Fruit fly (Drosophila melanogaster) whole organism, embryonic: ENCODE measurements around the gene CG14230.

ENCODE experiments used
- B-H1 ChIP-seq: fragments of 200-800 bp; sonication (Bioruptor generic); IDR thresholded peaks from 3 replicates; pipeline ENCODE4 v1.3.6; 2022; ENCODE audit warnings: missing biosample characterization, missing genetic modification characterization
- BEAF-32 ChIP-seq: fragments of 200-800 bp; sonication (Bioruptor generic); optimal IDR thresholded peaks from 3 replicates; lab custom pipeline; 2017; ENCODE audit warnings: missing biosample characterization, missing genetic modification characterization, mild to moderate bottlenecking, moderate library complexity, missing genetic modification reagents
- Bdp1 ChIP-seq: fragments of 200-800 bp; sonication (Bioruptor generic); optimal IDR thresholded peaks from 3 replicates; lab custom pipeline; 2016; ENCODE audit warnings: missing biosample characterization, missing genetic modification characterization
- Blimp-1 ChIP-seq: fragments of 200-800 bp; sonication (Bioruptor generic); optimal IDR thresholded peaks from 3 replicates; lab custom pipeline; 2018; ENCODE audit warnings: missing biosample characterization, missing genetic modification characterization, mild to moderate bottlenecking, moderate library complexity, missing genetic modification reagents
- Bteb2 ChIP-seq: fragments of 200-800 bp; sonication (Bioruptor generic); optimal IDR thresholded peaks from 2 replicates; lab custom pipeline; 2016; ENCODE audit warnings: missing biosample characterization, missing genetic modification characterization
- CG10209 ChIP-seq: fragments of 200-800 bp; sonication (Bioruptor generic); optimal IDR thresholded peaks from 3 replicates; lab custom pipeline; 2017; ENCODE audit warnings: missing biosample characterization, mild to moderate bottlenecking, missing genetic modification characterization, missing genetic modification reagents
- CG10431 ChIP-seq: fragments of 200-800 bp; sonication (Bioruptor generic); optimal IDR thresholded peaks from 3 replicates; lab custom pipeline; 2018; ENCODE audit warnings: missing biosample characterization, mild to moderate bottlenecking, missing genetic modification characterization
- CG10654 ChIP-seq: fragments of 200-800 bp; sonication (Bioruptor generic); optimal IDR thresholded peaks from 2 replicates; lab custom pipeline; 2016; ENCODE audit warnings: missing biosample characterization, missing genetic modification characterization
- CG11723 ChIP-seq: fragments of 200-800 bp; sonication (Bioruptor generic); optimal IDR thresholded peaks from 2 replicates; lab custom pipeline; 2017; ENCODE audit warnings: missing biosample characterization, mild to moderate bottlenecking, missing genetic modification characterization
- CG12219 ChIP-seq: fragments of 200-800 bp; sonication (Bioruptor generic); optimal IDR thresholded peaks from 3 replicates; lab custom pipeline; 2018; ENCODE audit warnings: missing biosample characterization, mild to moderate bottlenecking, missing genetic modification characterization
- CG13296 ChIP-seq: fragments of 200-800 bp; sonication (Bioruptor generic); optimal IDR thresholded peaks from 3 replicates; lab custom pipeline; 2018; ENCODE audit warnings: missing biosample characterization, mild to moderate bottlenecking, missing genetic modification characterization
- CG14710 ChIP-seq: fragments of 200-800 bp; sonication (Bioruptor generic); optimal IDR thresholded peaks from 3 replicates; lab custom pipeline; 2019; ENCODE audit warnings: missing biosample characterization, mild to moderate bottlenecking, missing genetic modification characterization, moderate library complexity
- CG15479 ChIP-seq: fragments of 200-800 bp; sonication (Bioruptor generic); optimal IDR thresholded peaks from 3 replicates; lab custom pipeline; 2019; ENCODE audit warnings: missing biosample characterization, mild to moderate bottlenecking, missing genetic modification characterization, moderate library complexity
- CG1602 ChIP-seq: fragments of 200-800 bp; sonication (Bioruptor generic); optimal IDR thresholded peaks from 3 replicates; lab custom pipeline; 2016; ENCODE audit warnings: missing biosample characterization, missing genetic modification characterization
- CG31365 ChIP-seq: fragments of 200-800 bp; sonication (Bioruptor generic); optimal IDR thresholded peaks from 2 replicates; lab custom pipeline; 2018; ENCODE audit warnings: missing biosample characterization, mild to moderate bottlenecking, missing genetic modification characterization
- CG32772 ChIP-seq: fragments of 200-800 bp; sonication (Bioruptor generic); IDR thresholded peaks from 2 replicates; pipeline ENCODE4 v1.3.6; 2022; ENCODE audit warnings: missing biosample characterization, missing genetic modification characterization
- CG3407 ChIP-seq: fragments of 200-800 bp; sonication (Bioruptor generic); optimal IDR thresholded peaks from 2 replicates; lab custom pipeline; 2018; ENCODE audit warnings: missing biosample characterization, mild to moderate bottlenecking, missing genetic modification characterization
- CG34376 ChIP-seq: fragments of 200-800 bp; sonication (Bioruptor generic); optimal IDR thresholded peaks from 2 replicates; lab custom pipeline; 2018; ENCODE audit warnings: missing biosample characterization, mild to moderate bottlenecking, missing genetic modification characterization
- CG3995 ChIP-seq: fragments of 200-800 bp; sonication (Bioruptor generic); optimal IDR thresholded peaks from 3 replicates; lab custom pipeline; 2016; ENCODE audit warnings: missing biosample characterization, missing genetic modification characterization
- CG8388 ChIP-seq: fragments of 200-800 bp; sonication (Bioruptor generic); optimal IDR thresholded peaks from 2 replicates; lab custom pipeline; 2019; ENCODE audit warnings: missing biosample characterization, mild to moderate bottlenecking, missing genetic modification characterization, moderate library complexity
- Dad ChIP-seq: fragments of 200-800 bp; sonication (Bioruptor generic); optimal IDR thresholded peaks from 3 replicates; lab custom pipeline; 2016; ENCODE audit warnings: missing biosample characterization, missing genetic modification characterization
- Deaf1 ChIP-seq: fragments of 200-800 bp; optimal IDR thresholded peaks from 3 replicates; lab custom pipeline; 2019; ENCODE audit warnings: missing biosample characterization, mild to moderate bottlenecking, missing genetic modification characterization, moderate library complexity
- Doc3 ChIP-seq: fragments of 200-800 bp; sonication (Bioruptor generic); IDR thresholded peaks from 3 replicates; pipeline ENCODE4 v1.3.6; 2022; ENCODE audit warnings: missing biosample characterization, missing genetic modification characterization; ENCODE audit not compliant: partially characterized antibody
- E2f2 ChIP-seq: fragments of 200-800 bp; sonication (Bioruptor generic); IDR thresholded peaks from 2 replicates; pipeline ENCODE4 v1.3.6; 2022; ENCODE audit warnings: missing biosample characterization, missing genetic modification characterization
- Elba2 ChIP-seq: fragments of 200-800 bp; sonication (Bioruptor generic); optimal IDR thresholded peaks from 3 replicates; lab custom pipeline; 2016; ENCODE audit warnings: missing biosample characterization, missing genetic modification characterization
- Ets65A ChIP-seq: fragments of 200-800 bp; sonication (Bioruptor generic); peaks from one replicate; lab custom pipeline; 2016; ENCODE audit warnings: missing biosample characterization, missing genetic modification characterization
- Gsc ChIP-seq: fragments of 200-800 bp; sonication (Bioruptor generic); IDR thresholded peaks from 2 replicates; pipeline ENCODE4 v1.3.6; 2022; ENCODE audit warnings: missing biosample characterization, missing genetic modification characterization
- H2.0 ChIP-seq: fragments of 200-800 bp; sonication (Bioruptor generic); IDR thresholded peaks from 2 replicates; pipeline ENCODE4 v1.3.6; 2022; ENCODE audit warnings: missing biosample characterization, missing genetic modification characterization
- Hmr ChIP-seq: fragments of 200-800 bp; sonication (Bioruptor generic); optimal IDR thresholded peaks from 3 replicates; lab custom pipeline; 2017; ENCODE audit warnings: mild to moderate bottlenecking, missing biosample characterization, missing genetic modification reagents, missing genetic modification characterization
- Hr78 ChIP-seq, 2 experiments: fragments of 200-800 bp in 1 of 2; fragments of >200 bp in 1 of 2; sonication (Bioruptor generic) in 1 of 2; optimal IDR thresholded peaks; 2 replicates each; lab custom pipeline; 2017 to 2019; ENCODE audit warnings: missing biosample characterization in 2 of 2, missing genetic modification characterization in 2 of 2, mild to moderate bottlenecking in 1 of 2, moderate library complexity in 1 of 2
- Lim3 ChIP-seq: fragments of 200-800 bp; sonication (Bioruptor generic); IDR thresholded peaks from 2 replicates; pipeline ENCODE4 v1.3.6; 2022; ENCODE audit warnings: missing biosample characterization, missing genetic modification characterization
- Lpt ChIP-seq: fragments of >200 bp; optimal IDR thresholded peaks from 2 replicates; lab custom pipeline; 2018; ENCODE audit warnings: missing biosample characterization, missing genetic modification characterization
- Nf-YA ChIP-seq: fragments of 200-800 bp; sonication (Bioruptor generic); IDR thresholded peaks from 2 replicates; pipeline ENCODE4 v1.3.6; 2022; ENCODE audit warnings: missing biosample characterization, missing genetic modification characterization
- Sry-β ChIP-seq: fragments of 200-800 bp; sonication (Bioruptor generic); optimal IDR thresholded peaks from 2 replicates; lab custom pipeline; 2018; ENCODE audit warnings: missing biosample characterization, mild to moderate bottlenecking, missing genetic modification characterization, moderate library complexity
- bigmax ChIP-seq: fragments of 200-800 bp; sonication (Bioruptor generic); optimal IDR thresholded peaks from 2 replicates; lab custom pipeline; 2018; ENCODE audit warnings: missing biosample characterization, mild to moderate bottlenecking, missing genetic modification characterization
- da ChIP-seq: fragments of 200-800 bp; sonication (Bioruptor generic); optimal IDR thresholded peaks from 2 replicates; lab custom pipeline; 2016; ENCODE audit warnings: missing biosample characterization, missing genetic modification characterization
- danr ChIP-seq: fragments of 200-800 bp; sonication (Bioruptor generic); IDR thresholded peaks from 2 replicates; pipeline ENCODE4 v1.3.6; 2022; ENCODE audit warnings: missing biosample characterization, missing genetic modification characterization
- eve ChIP-seq, 2 experiments: fragments of >200 bp; optimal IDR thresholded peaks; 2 replicates each; lab custom pipeline; 2017; ENCODE audit warnings: missing biosample characterization in 2 of 2, missing genetic modification characterization in 2 of 2
- fd64A ChIP-seq: fragments of 200-800 bp; sonication (Bioruptor generic); optimal IDR thresholded peaks from 3 replicates; lab custom pipeline; 2018; ENCODE audit warnings: missing biosample characterization, mild to moderate bottlenecking, missing genetic modification characterization
- klu ChIP-seq: fragments of 200-800 bp; sonication (Bioruptor generic); IDR thresholded peaks from 2 replicates; pipeline ENCODE4 v1.3.6; 2022; ENCODE audit warnings: missing biosample characterization, missing genetic modification characterization
- lab ChIP-seq: fragments of 200-800 bp; sonication (Bioruptor generic); optimal IDR thresholded peaks from 3 replicates; lab custom pipeline; 2017; ENCODE audit warnings: missing biosample characterization, missing genetic modification characterization, mild to moderate bottlenecking, moderate library complexity, missing genetic modification reagents
- lola ChIP-seq, 3 experiments: fragments of >200 bp in 2 of 3; fragments of 200-800 bp in 1 of 3; sonication (Bioruptor generic) in 1 of 3; optimal IDR thresholded peaks; 2 replicates each; lab custom pipeline; 2017 to 2019; ENCODE audit warnings: missing biosample characterization in 3 of 3, missing genetic modification characterization in 3 of 3, mild to moderate bottlenecking in 1 of 3, moderate library complexity in 1 of 3
- org-1 ChIP-seq: fragments of 200-800 bp; sonication (Bioruptor generic); optimal IDR thresholded peaks from 2 replicates; lab custom pipeline; 2017; ENCODE audit warnings: missing biosample characterization, missing genetic modification characterization
- salm ChIP-seq: fragments of 200-800 bp; sonication (Bioruptor generic); optimal IDR thresholded peaks from 2 replicates; lab custom pipeline; 2018; ENCODE audit warnings: missing biosample characterization, mild to moderate bottlenecking, missing genetic modification characterization
- sd ChIP-seq: fragments of 200-800 bp; sonication (Bioruptor generic); optimal IDR thresholded peaks from 3 replicates; lab custom pipeline; 2018; ENCODE audit warnings: missing biosample characterization, mild to moderate bottlenecking, missing genetic modification characterization, moderate library complexity
- slbo ChIP-seq: fragments of 200-800 bp; sonication (Bioruptor generic); IDR thresholded peaks from 2 replicates; pipeline ENCODE4 v1.3.6; 2022; ENCODE audit warnings: missing biosample characterization, missing genetic modification characterization
- sna ChIP-seq: fragments of 200-800 bp; sonication (Bioruptor generic); IDR thresholded peaks from 2 replicates; pipeline ENCODE4 v1.3.6; 2022; ENCODE audit warnings: missing biosample characterization, missing genetic modification characterization; ENCODE audit not compliant: partially characterized antibody
- sr ChIP-seq: fragments of 200-800 bp; sonication (Bioruptor generic); IDR thresholded peaks from 3 replicates; pipeline ENCODE4 v1.3.6; 2022; ENCODE audit warnings: missing biosample characterization, missing genetic modification characterization

CG14230 gene

dm6 chrX:19667444-19668104 is 36.4 kb upstream of the CG14230 start (continued):
- TF ChIP-seq CG32772 (GFP tag; lab: Robert Waterston, UW) (no peak), Blimp-1 (GFP tag; lab: Kevin White, UChicago) (peak; percentile 68), Hr78 (GFP tag; optimal IDR thresholded peaks at IDR 0.05; lab: Kevin White, UChicago) (peak in 1 of 2 experiments; percentile 67), Elba2 (GFP tag; lab: Kevin White, UChicago) (peak; percentile 92), B-H1 (no peak), danr (GFP tag; lab: Robert Waterston, UW) (no peak), Dad (no peak), BEAF-32 (GFP tag; lab: Kevin White, UChicago) (peak; percentile 7)

dm6 chrX:19668405-19668804 is 35.6 kb upstream of the CG14230 start:
- TF ChIP-seq Sry-β (GFP tag; lab: Kevin White, UChicago) = peak; percentile 54
- peak; percentile 100 for TF ChIP-seq Ets65A (GFP tag; lab: Kevin White, UChicago)
- TF ChIP-seq slbo (GFP tag; lab: Robert Waterston, UW) = peak; percentile 98
- TF ChIP-seq Hmr (GFP tag; lab: Kevin White, UChicago) = peak; percentile 96
- TF ChIP-seq CG10209 (GFP tag; lab: Kevin White, UChicago) = peak; percentile 93
- peak; percentile 93 for TF ChIP-seq CG10431 (GFP tag; lab: Kevin White, UChicago)
- TF ChIP-seq CG14710 (tag; lab: Kevin White, UChicago) = peak; percentile 92
- peak; percentile 78 for TF ChIP-seq sr (GFP tag; lab: Robert Waterston, UW)
- peak; percentile 95 for TF ChIP-seq CG3407
- peak; percentile 36 for TF ChIP-seq bigmax (GFP tag; lab: Kevin White, UChicago)
- TF ChIP-seq CG31365 (tag; lab: Kevin White, UChicago) = peak; percentile 78
- TF ChIP-seq lola (GFP tag; optimal IDR thresholded peaks at IDR 0.05; lab: Kevin White, UChicago) = peak in 1 of 3 experiments; percentile 96
- TF ChIP-seq CG8388 = peak; percentile 94
- peak; percentile 80 for TF ChIP-seq E2f2 (GFP tag; lab: Robert Waterston, UW)
- peak; percentile 88 for TF ChIP-seq CG10654 (GFP tag; lab: Kevin White, UChicago)
- peak; percentile 93 for TF ChIP-seq da (GFP tag; lab: Kevin White, UChicago)
- peak; percentile 86 for TF ChIP-seq klu (GFP tag; lab: Robert Waterston, UW)
- TF ChIP-seq CG1602 (GFP tag; lab: Kevin White, UChicago) = peak; percentile 96
- no peak for TF ChIP-seq Doc3 (GFP tag; lab: Robert Waterston, UW)
- TF ChIP-seq CG3995 (GFP tag; lab: Kevin White, UChicago) = peak; percentile 73
- TF ChIP-seq CG13296 (GFP tag; lab: Kevin White, UChicago) = peak; percentile 87
- TF ChIP-seq Lim3 (GFP tag; lab: Robert Waterston, UW) = peak; percentile 83
- peak; percentile 99 for TF ChIP-seq sd (tag; lab: Kevin White, UChicago)
- peak; percentile 95 for TF ChIP-seq Bteb2
- peak; percentile 85 for TF ChIP-seq Nf-YA (GFP tag; lab: Robert Waterston, UW)
- TF ChIP-seq CG11723 (GFP tag; lab: Kevin White, UChicago) = peak; percentile 96
- peak; percentile 92 for TF ChIP-seq Bdp1 (GFP tag; lab: Kevin White, UChicago)
- no peak for TF ChIP-seq sna (GFP tag; lab: Robert Waterston, UW)
- no peak for TF ChIP-seq Lpt (GFP tag; lab: Kevin White, UChicago)
- TF ChIP-seq salm = peak; percentile 94
- peak; percentile 97 for TF ChIP-seq H2.0
- peak; percentile 97 for TF ChIP-seq CG12219 (GFP tag; lab: Kevin White, UChicago)
- peak; percentile 95 for TF ChIP-seq lab (GFP tag; lab: Kevin White, UChicago)
- peak; percentile 77 for TF ChIP-seq Deaf1 (tag; lab: Kevin White, UChicago)
- peak; percentile 85 for TF ChIP-seq fd64A (GFP tag; lab: Kevin White, UChicago)
- peak; percentile 96 for TF ChIP-seq org-1 (GFP tag; lab: Kevin White, UChicago)
- no peak for TF ChIP-seq CG15479 (GFP tag; lab: Kevin White, UChicago)
- peak; percentile 93 for TF ChIP-seq CG34376 (GFP tag; lab: Kevin White, UChicago)
- peak; percentile 86 for TF ChIP-seq Gsc (GFP tag; lab: Robert Waterston, UW)
- peak in 1 of 2 experiments; percentile 55 for TF ChIP-seq eve (GFP tag; optimal IDR thresholded peaks at IDR 0.05; lab: Kevin White, UChicago)
